Fruit fly (Drosophila melanogaster): ENCODE data around the gene SMC6.

dm6 chr3R:24148838-24149237 is 44.4 kb downstream of the SMC6 start, which contains the start of gene Slimp:
- TF ChIP-seq fd85E (GFP tag; optimal IDR thresholded peaks at IDR 0.05) (no peak), net (GFP tag; optimal IDR thresholded peaks at IDR 0.05) (no peak), CG9139 (GFP tag; optimal IDR thresholded peaks at IDR 0.05) (no peak), dac (GFP tag; optimal IDR thresholded peaks at IDR 0.05) (no peak), CG10669 (GFP tag; optimal IDR thresholded peaks at IDR 0.05) (no peak), Sox102F (GFP tag; optimal IDR thresholded peaks at IDR 0.05) (no peak), Smox (GFP tag; optimal IDR thresholded peaks at IDR 0.05) (peak; percentile 37), CG1621 (tag; optimal IDR thresholded peaks at IDR 0.05) (no peak), Sox14 (GFP tag; optimal IDR thresholded peaks at IDR 0.05) (peak; percentile 5), CG16779 (tag; optimal IDR thresholded peaks at IDR 0.05) (no peak)
